Fruit fly (Drosophila melanogaster) whole organism, embryonic: ENCODE results near the gene CG17124.
A peak's percentile ranks its signal among the peaks of the same experiment; 100 is the strongest.

ENCODE experiments used
- Awh ChIP-seq: fragments of 200-800 bp; sonication (Bioruptor generic); IDR thresholded peaks from 2 replicates; pipeline ENCODE4, ENCODE4 v1.3.6; 2022; ENCODE audit warnings: missing biosample characterization, missing genetic modification characterization
- Bdp1 ChIP-seq: fragments of 200-800 bp; sonication (Bioruptor generic); optimal IDR thresholded peaks from 3 replicates; lab custom pipeline; 2016; ENCODE audit warnings: missing biosample characterization, missing genetic modification characterization
- CG1024 ChIP-seq: fragments of 200-800 bp; sonication (Bioruptor generic); IDR thresholded peaks from 2 replicates; pipeline ENCODE4 v1.3.6; 2022; ENCODE audit warnings: missing biosample characterization, missing genetic modification characterization
- CG11560 ChIP-seq: fragments of 200-800 bp; sonication (Bioruptor generic); IDR thresholded peaks from 3 replicates; pipeline ENCODE4 v1.3.6; 2022; ENCODE audit warnings: missing biosample characterization, missing genetic modification characterization
- CG1233 ChIP-seq: fragments of 200-800 bp; sonication (Bioruptor generic); optimal IDR thresholded peaks from 4 replicates; lab custom pipeline; 2018; ENCODE audit warnings: missing biosample characterization, mild to moderate bottlenecking, missing genetic modification characterization
- CG13775 ChIP-seq: fragments of 200-800 bp; sonication (Bioruptor generic); optimal IDR thresholded peaks from 3 replicates; lab custom pipeline; 2017; ENCODE audit warnings: missing biosample characterization, mild to moderate bottlenecking, missing genetic modification characterization
- CG17385 ChIP-seq: fragments of 200-800 bp; sonication (Bioruptor generic); optimal IDR thresholded peaks from 3 replicates; lab custom pipeline; 2018; ENCODE audit warnings: missing biosample characterization, mild to moderate bottlenecking, missing genetic modification characterization
- CG17802 ChIP-seq: fragments of 200-800 bp; sonication (Bioruptor generic); optimal IDR thresholded peaks from 2 replicates; lab custom pipeline; 2018; ENCODE audit warnings: missing biosample characterization, mild to moderate bottlenecking, missing genetic modification characterization, moderate library complexity
- CG33557 ChIP-seq: fragments of 200-800 bp; sonication (Bioruptor generic); optimal IDR thresholded peaks from 2 replicates; lab custom pipeline; 2019; ENCODE audit warnings: missing biosample characterization, mild to moderate bottlenecking, missing genetic modification characterization, moderate library complexity
- CG4730 ChIP-seq: fragments of 200-800 bp; sonication (Bioruptor generic); IDR thresholded peaks from 2 replicates; pipeline ENCODE4 v1.3.6; 2022; ENCODE audit warnings: missing biosample characterization, missing genetic modification characterization
- CG5953 ChIP-seq: fragments of 200-800 bp; sonication (Bioruptor generic); IDR thresholded peaks from 2 replicates; pipeline ENCODE4 v1.3.6; 2022; ENCODE audit warnings: missing biosample characterization, missing genetic modification characterization
- CG6272 ChIP-seq: fragments of 200-800 bp; sonication (Bioruptor generic); IDR thresholded peaks from 2 replicates; pipeline ENCODE4 v1.3.6; 2022; ENCODE audit warnings: missing biosample characterization, missing genetic modification characterization
- CG6765 ChIP-seq: fragments of 200-800 bp; sonication (Bioruptor generic); optimal IDR thresholded peaks from 3 replicates; lab custom pipeline; 2017; ENCODE audit warnings: missing biosample characterization, mild to moderate bottlenecking, missing genetic modification characterization
- CG9609 ChIP-seq: fragments of 200-800 bp; sonication (Bioruptor generic); optimal IDR thresholded peaks from 3 replicates; lab custom pipeline; 2016; ENCODE audit warnings: missing biosample characterization, missing genetic modification characterization
- CG9797 ChIP-seq: fragments of 200-800 bp; sonication (Bioruptor generic); optimal IDR thresholded peaks from 3 replicates; lab custom pipeline; 2018; ENCODE audit warnings: missing biosample characterization, mild to moderate bottlenecking, missing genetic modification characterization
- Dp ChIP-seq: fragments of 200-800 bp; sonication (Bioruptor generic); optimal IDR thresholded peaks from 2 replicates; lab custom pipeline; 2018; ENCODE audit warnings: missing biosample characterization, mild to moderate bottlenecking, missing genetic modification characterization, moderate library complexity
- Dref ChIP-seq: fragments of 200-800 bp; sonication (Bioruptor generic); IDR thresholded peaks from 2 replicates; pipeline ENCODE4 v1.3.6; 2022; ENCODE audit warnings: missing biosample characterization, missing genetic modification characterization
- E2f2 ChIP-seq: fragments of 200-800 bp; sonication (Bioruptor generic); IDR thresholded peaks from 2 replicates; pipeline ENCODE4 v1.3.6; 2022; ENCODE audit warnings: missing biosample characterization, missing genetic modification characterization
- Eip74EF ChIP-seq, 2 experiments: fragments of 200-800 bp in 1 of 2; fragments of >200 bp in 1 of 2; sonication (Bioruptor generic) in 1 of 2; optimal IDR thresholded peaks; 2 replicates each; lab custom pipeline; 2017 to 2019; ENCODE audit warnings: missing biosample characterization in 2 of 2, missing genetic modification characterization in 2 of 2, mild to moderate bottlenecking in 1 of 2, moderate library complexity in 1 of 2
- HLH54F ChIP-seq: fragments of 200-800 bp; sonication (Bioruptor generic); optimal IDR thresholded peaks from 3 replicates; lab custom pipeline; 2016; ENCODE audit warnings: missing biosample characterization, missing genetic modification characterization
- HLHmδ ChIP-seq: fragments of 200-800 bp; sonication (Bioruptor generic); optimal IDR thresholded peaks from 2 replicates; lab custom pipeline; 2018; ENCODE audit warnings: missing biosample characterization, mild to moderate bottlenecking, missing genetic modification characterization, moderate library complexity
- HmgZ ChIP-seq: fragments of 200-800 bp; sonication (Bioruptor generic); optimal IDR thresholded peaks from 2 replicates; lab custom pipeline; 2018; ENCODE audit warnings: missing biosample characterization, mild to moderate bottlenecking, missing genetic modification characterization
- Hr3 ChIP-seq: fragments of 200-800 bp; sonication (Bioruptor generic); optimal IDR thresholded peaks from 3 replicates; lab custom pipeline; 2016; ENCODE audit warnings: missing biosample characterization, missing genetic modification characterization
- Kr ChIP-seq: fragments of 200-800 bp; sonication (Bioruptor generic); optimal IDR thresholded peaks from 2 replicates; lab custom pipeline; 2017; ENCODE audit warnings: missing biosample characterization, mild to moderate bottlenecking, missing genetic modification characterization
- Meics ChIP-seq: fragments of 200-800 bp; sonication (Bioruptor generic); optimal IDR thresholded peaks from 2 replicates; lab custom pipeline; 2017; ENCODE audit warnings: missing biosample characterization, mild to moderate bottlenecking, missing genetic modification characterization
- Mrtf ChIP-seq: fragments of 200-800 bp; sonication (Bioruptor generic); IDR thresholded peaks from 3 replicates; pipeline ENCODE4 v1.3.6; 2022; ENCODE audit warnings: missing biosample characterization, missing genetic modification characterization
- Oaz ChIP-seq: fragments of 200-800 bp; sonication (Bioruptor generic); IDR thresholded peaks from 2 replicates; pipeline ENCODE4 v1.3.6; 2022; ENCODE audit warnings: missing biosample characterization, missing genetic modification characterization
- Optix ChIP-seq: fragments of 200-800 bp; sonication (Bioruptor generic); IDR thresholded peaks from 3 replicates; pipeline ENCODE4 v1.3.6; 2022; ENCODE audit warnings: missing biosample characterization, missing genetic modification characterization
- Pdp1 ChIP-seq, 2 experiments: fragments of 200-800 bp; sonication (Bioruptor generic); optimal IDR thresholded peaks; 3 replicates each; lab custom pipeline; 2016; ENCODE audit warnings: missing biosample characterization in 2 of 2, missing genetic modification characterization in 2 of 2, mild to moderate bottlenecking in 1 of 2, moderate library complexity in 1 of 2
- Sox102F ChIP-seq: fragments of 200-800 bp; sonication (Bioruptor generic); optimal IDR thresholded peaks from 2 replicates; lab custom pipeline; 2018; ENCODE audit warnings: missing biosample characterization, mild to moderate bottlenecking, missing genetic modification characterization, moderate library complexity
- aop ChIP-seq: fragments of 200-800 bp; sonication (Bioruptor generic); IDR thresholded peaks from 2 replicates; pipeline ENCODE4 v1.3.6; 2022; ENCODE audit warnings: missing biosample characterization, missing genetic modification characterization
- cato ChIP-seq: fragments of 200-800 bp; sonication (Bioruptor generic); optimal IDR thresholded peaks from 2 replicates; lab custom pipeline; 2016; ENCODE audit warnings: missing biosample characterization, missing genetic modification characterization, borderline replicate concordance
- cg ChIP-seq: fragments of 200-800 bp; sonication (Bioruptor generic); optimal IDR thresholded peaks from 3 replicates; lab custom pipeline; 2019; ENCODE audit warnings: missing biosample characterization, mild to moderate bottlenecking, missing genetic modification characterization, moderate library complexity
- croc ChIP-seq: fragments of 200-800 bp; sonication (Bioruptor generic); conservative IDR thresholded peaks from 3 replicates; pipeline ENCODE4 v1.3.6; 2022; ENCODE audit warnings: missing biosample characterization, missing genetic modification characterization
- cwo ChIP-seq: fragments of 200-800 bp; sonication (Bioruptor generic); optimal IDR thresholded peaks from 3 replicates; lab custom pipeline; 2017; ENCODE audit warnings: missing biosample characterization, missing genetic modification characterization, mild to moderate bottlenecking, moderate library complexity, missing genetic modification reagents
- dan ChIP-seq: fragments of 200-800 bp; sonication (Bioruptor generic); IDR thresholded peaks from 2 replicates; pipeline ENCODE4 v1.3.6; 2022; ENCODE audit warnings: missing biosample characterization, missing genetic modification characterization
- dati ChIP-seq: fragments of 200-800 bp; sonication (Bioruptor generic); IDR thresholded peaks from 2 replicates; pipeline ENCODE4 v1.3.6; 2022; ENCODE audit warnings: missing biosample characterization, missing genetic modification characterization
- eyg ChIP-seq: fragments of 200-800 bp; sonication (Bioruptor generic); optimal IDR thresholded peaks from 3 replicates; lab custom pipeline; 2016; ENCODE audit warnings: missing biosample characterization, missing genetic modification characterization
- gsb-n ChIP-seq: fragments of 200-800 bp; sonication (Bioruptor generic); optimal IDR thresholded peaks from 3 replicates; lab custom pipeline; 2018; ENCODE audit warnings: missing biosample characterization, mild to moderate bottlenecking, missing genetic modification characterization
- gt ChIP-seq: fragments of 200-800 bp; sonication (Bioruptor generic); IDR thresholded peaks from 2 replicates; pipeline ENCODE4 v1.3.6; 2022; ENCODE audit warnings: missing biosample characterization, missing genetic modification characterization
- hth ChIP-seq: fragments of >200 bp; optimal IDR thresholded peaks from 2 replicates; lab custom pipeline; 2017; ENCODE audit warnings: inconsistent platforms
- insv ChIP-seq, 2 experiments: fragments of 200-800 bp; sonication (Bioruptor generic); optimal IDR thresholded peaks; 3 replicates each; lab custom pipeline; 2016 to 2018; ENCODE audit warnings: missing biosample characterization in 2 of 2, missing genetic modification characterization in 2 of 2
- mirr ChIP-seq: fragments of 200-800 bp; sonication (Bioruptor generic); optimal IDR thresholded peaks from 3 replicates; lab custom pipeline; 2018; ENCODE audit warnings: missing biosample characterization, mild to moderate bottlenecking, missing genetic modification characterization
- nerfin-2 ChIP-seq: fragments of 200-800 bp; sonication (Bioruptor generic); IDR thresholded peaks from 2 replicates; pipeline ENCODE4 v1.3.6; 2022; ENCODE audit warnings: missing biosample characterization, missing genetic modification characterization; ENCODE audit not compliant: partially characterized antibody
- pan ChIP-seq, 4 experiments: fragments of >200 bp in 3 of 4; fragments of 200-800 bp in 1 of 4; sonication (Bioruptor generic) in 1 of 4; optimal IDR thresholded peaks in 3 of 4; IDR thresholded peaks in 1 of 4; 2 replicates each; pipeline versions ENCODE4 v1.3.6 to Lab custom; 2017 to 2022; ENCODE audit warnings: missing biosample characterization in 2 of 4, missing genetic modification characterization in 2 of 4, mixed read lengths in 1 of 4
- phol ChIP-seq: fragments of 200-800 bp; sonication (Bioruptor generic); optimal IDR thresholded peaks from 3 replicates; lab custom pipeline; 2018; ENCODE audit warnings: missing biosample characterization, mild to moderate bottlenecking, missing genetic modification characterization, moderate library complexity
- stwl ChIP-seq: fragments of 200-800 bp; sonication (Bioruptor generic); optimal IDR thresholded peaks from 3 replicates; lab custom pipeline; 2018; ENCODE audit warnings: missing biosample characterization, mild to moderate bottlenecking, missing genetic modification characterization, moderate library complexity
- tap ChIP-seq: fragments of 200-800 bp; optimal IDR thresholded peaks from 3 replicates; lab custom pipeline; 2019; ENCODE audit warnings: missing biosample characterization, mild to moderate bottlenecking, missing genetic modification characterization, moderate library complexity
- tx ChIP-seq: fragments of 200-800 bp; sonication (Bioruptor generic); optimal IDR thresholded peaks from 2 replicates; lab custom pipeline; 2016; ENCODE audit warnings: missing biosample characterization, missing genetic modification characterization
- unc-4 ChIP-seq: fragments of 200-800 bp; sonication (Bioruptor generic); IDR thresholded peaks from 2 replicates; pipeline ENCODE4 v1.3.6; 2022; ENCODE audit warnings: missing biosample characterization, missing genetic modification characterization; ENCODE audit not compliant: partially characterized antibody
- yki ChIP-seq: fragments of >200 bp; optimal IDR thresholded peaks from 3 replicates; lab custom pipeline; 2018

Gene CG17124

dm6 chr2L:10732343-10732808 is 23.7 kb downstream of the CG17124 start, which contains the start of the genes EMC3 and Dpy-30L1 (continued):
- TF ChIP-seq CG1024 (no peak), CG33557 (GFP tag; lab: Kevin White, UChicago) (no peak), Mrtf (GFP tag; lab: Robert Waterston, UW) (no peak), Oaz (no peak), CG13775 (GFP tag; lab: Kevin White, UChicago) (peak; percentile 70), croc (GFP tag; lab: Robert Waterston, UW) (no peak), Awh (GFP tag; lab: Robert Waterston, UW) (no peak), CG17802 (tag; lab: Kevin White, UChicago) (no peak), CG1233 (no peak), Pdp1 (GFP tag; optimal IDR thresholded peaks at IDR 0.05; lab: Kevin White, UChicago) (peak; percentile 24 to 53), CG4730 (GFP tag; lab: Robert Waterston, UW) (peak; percentile 32; the same call in 1 of the 2 replicates), tap (tag; lab: Kevin White, UChicago) (no peak), yki (lab: Kevin White, UChicago) (no peak), HLHmδ (no peak), Hr3 (GFP tag; lab: Kevin White, UChicago) (peak; percentile 63), HLH54F (GFP tag; lab: Kevin White, UChicago) (peak; percentile 32), cato (no peak), Meics (GFP tag; lab: Kevin White, UChicago) (no peak), dan (GFP tag; lab: Robert Waterston, UW) (no peak), pan (optimal IDR thresholded peaks at IDR 0.05; lab: Kevin White, UChicago) (no peak), pan (GFP tag; optimal IDR thresholded peaks at IDR 0.05 in 1 of 2, IDR thresholded peaks at IDR 0.05 in 1 of 2) (peak in 1 of 2 experiments; percentile 53), CG6765 (peak; percentile 0), Dref (GFP tag; lab: Robert Waterston, UW) (peak; percentile 74), eyg (no peak), Dp (peak; percentile 46), Optix (GFP tag; lab: Robert Waterston, UW) (no peak), phol (peak; percentile 68), E2f2 (GFP tag; lab: Robert Waterston, UW) (peak; percentile 54; the same call in 1 of the 2 replicates), gt (GFP tag; lab: Robert Waterston, UW) (no peak), stwl (peak; percentile 93), CG17385 (GFP tag; lab: Kevin White, UChicago) (no peak), insv (GFP tag; optimal IDR thresholded peaks at IDR 0.05; lab: Kevin White, UChicago) (peak in 1 of 2 experiments; percentile 86), Eip74EF (GFP tag; optimal IDR thresholded peaks at IDR 0.05; lab: Kevin White, UChicago) (no peak), CG9797 (GFP tag; lab: Kevin White, UChicago) (no peak), CG5953 (GFP tag; lab: Robert Waterston, UW) (no peak), CG9609 (peak; percentile 17), gsb-n (tag; lab: Kevin White, UChicago) (no peak), Kr (no peak), Sox102F (GFP tag; lab: Kevin White, UChicago) (no peak), cg (GFP tag; lab: Kevin White, UChicago) (no peak), tx (GFP tag; lab: Kevin White, UChicago) (peak; percentile 25), CG6272 (GFP tag; lab: Robert Waterston, UW) (0 out of 2 replicates have a peak, but pooled peaks have one; percentile 27), Bdp1 (GFP tag; lab: Kevin White, UChicago) (no peak), HmgZ (tag; lab: Kevin White, UChicago) (peak; percentile 64), unc-4 (GFP tag; lab: Robert Waterston, UW) (peak; percentile 92), mirr (GFP tag; lab: Kevin White, UChicago) (no peak), cwo (no peak), nerfin-2 (GFP tag; lab: Robert Waterston, UW) (peak; percentile 47; the same call in 1 of the 2 replicates), aop (GFP tag; lab: Robert Waterston, UW) (no peak), CG11560 (tag; lab: Robert Waterston, UW) (peak; percentile 73), dati (GFP tag; lab: Robert Waterston, UW) (no peak), hth (lab: Kevin White, UChicago) (no peak)
